Worm (Caenorhabditis elegans): ENCODE measurements around the gene Y14H12A.1.
A peak's percentile ranks its signal among the peaks of the same experiment; 100 is the strongest.

Gene Y14H12A.1

ce11 chrII:3951354-3951753 lies 41.6 kb upstream of the Y14H12A.1 start (continued):
- TF ChIP-seq nhr-77 (tag; optimal IDR thresholded peaks at IDR 0.05): peak; percentile 6
- no peak for TF ChIP-seq ama-1 (optimal IDR thresholded peaks at IDR 0.05)
- TF ChIP-seq C34B4.2 (tag; optimal IDR thresholded peaks at IDR 0.05): no peak
- TF ChIP-seq rnt-1 (tag; optimal IDR thresholded peaks at IDR 0.05): peak; percentile 10
- no peak for TF ChIP-seq irx-1 (tag; optimal IDR thresholded peaks at IDR 0.05)
- TF ChIP-seq C04F5.9 (tag; optimal IDR thresholded peaks at IDR 0.05): no peak
- no peak for TF ChIP-seq zag-1 (tag; optimal IDR thresholded peaks at IDR 0.05)
- no peak for TF ChIP-seq mdl-1 (tag; optimal IDR thresholded peaks at IDR 0.05)
- peak; percentile 18 for TF ChIP-seq jun-1 (tag; optimal IDR thresholded peaks at IDR 0.05)
- no peak for TF ChIP-seq unc-62 (GFP tag; optimal IDR thresholded peaks at IDR 0.05)
- TF ChIP-seq nhr-84 (tag; optimal IDR thresholded peaks at IDR 0.05): no peak
- peak; percentile 20 for TF ChIP-seq fos-1 (tag; optimal IDR thresholded peaks at IDR 0.05)
- no peak for TF ChIP-seq elt-2 (tag; optimal IDR thresholded peaks at IDR 0.05)
- TF ChIP-seq lir-3 (tag; optimal IDR thresholded peaks at IDR 0.05; ENCODE audit: poor library complexity): no peak
- no peak for TF ChIP-seq Y116A8C.19 (tag; optimal IDR thresholded peaks at IDR 0.05; ENCODE audit: borderline replicate concordance)
- TF ChIP-seq dpl-1 (GFP tag; optimal IDR thresholded peaks at IDR 0.05): peak in 1 of 3 experiments; percentile 19
- TF ChIP-seq elt-3 (tag; optimal IDR thresholded peaks at IDR 0.05): peak in 2 of 6 experiments; percentile 29 to 42
- TF ChIP-seq nhr-28 (tag; optimal IDR thresholded peaks at IDR 0.05): no peak
- TF ChIP-seq lin-14 (GFP tag; optimal IDR thresholded peaks at IDR 0.05): peak; percentile 85
- TF ChIP-seq nhr-12 (tag; optimal IDR thresholded peaks at IDR 0.05): no peak
- TF ChIP-seq efl-1 (optimal IDR thresholded peaks at IDR 0.05): peak in 1 of 2 experiments; percentile 28
- peak in 1 of 2 experiments; percentile 65 for TF ChIP-seq efl-1 (GFP tag; optimal IDR thresholded peaks at IDR 0.05 in 1 of 2)
- peak in 1 of 2 experiments; percentile 42 for TF ChIP-seq lin-35 (GFP tag; optimal IDR thresholded peaks at IDR 0.05)
- no peak for TF ChIP-seq mef-2 (tag; optimal IDR thresholded peaks at IDR 0.05)
- TF ChIP-seq swsn-7 (tag; optimal IDR thresholded peaks at IDR 0.05): peak; percentile 1
- peak; percentile 39 for TF ChIP-seq nhr-71 (tag; optimal IDR thresholded peaks at IDR 0.05)
- peak in 1 of 2 experiments; percentile 47 for TF ChIP-seq lsy-2 (tag; optimal IDR thresholded peaks at IDR 0.05)

DNA sequence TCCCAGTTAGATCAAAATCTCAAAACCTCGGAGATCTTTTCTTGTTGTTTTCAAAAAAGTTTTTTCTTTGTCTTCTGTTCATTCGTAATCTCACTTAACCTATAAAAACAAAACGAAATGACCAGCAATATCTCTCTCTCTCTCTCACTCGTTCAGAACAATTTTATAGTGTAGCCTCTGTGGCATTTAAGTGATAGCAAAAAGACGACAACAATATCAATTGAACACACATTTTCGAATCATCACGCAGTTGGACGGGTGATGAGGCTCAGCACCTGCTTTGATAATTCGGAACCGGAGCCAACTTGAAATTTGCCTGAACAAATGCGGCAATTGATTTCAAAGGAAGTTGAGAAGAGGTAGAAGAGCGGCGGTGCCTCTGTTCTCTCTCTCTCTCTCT lies 40.6 kb upstream of the Y14H12A.1 start:
- no peak for TF ChIP-seq Y116A8C.19 (tag; optimal IDR thresholded peaks at IDR 0.05; ENCODE audit: borderline replicate concordance)
- TF ChIP-seq elt-3 (tag; optimal IDR thresholded peaks at IDR 0.05): peak in 1 of 6 experiments; percentile 13

ce11 chrII:3952967-3953366 lies 40.0 kb upstream of the Y14H12A.1 start:
- TF ChIP-seq ama-1 (optimal IDR thresholded peaks at IDR 0.05) (no peak), aha-1 (tag; optimal IDR thresholded peaks at IDR 0.05) (no peak), nhr-85 (tag) (peak; percentile 66), xbp-1 (tag; optimal IDR thresholded peaks at IDR 0.05) (no peak), nhr-71 (tag; optimal IDR thresholded peaks at IDR 0.05) (peak; percentile 10), lsy-2 (tag; optimal IDR thresholded peaks at IDR 0.05) (peak in 1 of 2 experiments; percentile 6), nhr-11 (tag; optimal IDR thresholded peaks at IDR 0.05) (no peak), elt-2 (tag; optimal IDR thresholded peaks at IDR 0.05) (peak; percentile 19), pag-3 (tag; optimal IDR thresholded peaks at IDR 0.05; ENCODE audit: borderline replicate concordance, insufficient read depth) (no peak)

ce11 chrII:3954018-3954417 lies 39.0 kb upstream of the Y14H12A.1 start:
- no peak for TF ChIP-seq F16B12.6 (tag; optimal IDR thresholded peaks at IDR 0.05)
- TF ChIP-seq lir-3 (tag; optimal IDR thresholded peaks at IDR 0.05; ENCODE audit: poor library complexity): no peak
- peak; percentile 84 for TF ChIP-seq elt-2 (tag; optimal IDR thresholded peaks at IDR 0.05)
- no peak for TF ChIP-seq efl-3 (GFP tag; optimal IDR thresholded peaks at IDR 0.05)
- TF ChIP-seq lin-35 (GFP tag; optimal IDR thresholded peaks at IDR 0.05): no peak
- TF ChIP-seq alr-1 (tag; optimal IDR thresholded peaks at IDR 0.05; ENCODE audit: borderline replicate concordance): no peak
- TF ChIP-seq mep-1 (tag; optimal IDR thresholded peaks at IDR 0.05): no peak
- TF ChIP-seq dpl-1 (GFP tag; optimal IDR thresholded peaks at IDR 0.05): no peak
- TF ChIP-seq C04F5.9 (tag; optimal IDR thresholded peaks at IDR 0.05): no peak
- peak in 1 of 6 experiments; percentile 7 for TF ChIP-seq elt-3 (tag; optimal IDR thresholded peaks at IDR 0.05)
- no peak for TF ChIP-seq efl-1 (optimal IDR thresholded peaks at IDR 0.05)
- peak in 1 of 2 experiments; percentile 66 for TF ChIP-seq efl-1 (GFP tag; optimal IDR thresholded peaks at IDR 0.05 in 1 of 2)
- TF ChIP-seq C34B4.2 (tag; optimal IDR thresholded peaks at IDR 0.05): no peak
- TF ChIP-seq nhr-76 (tag; optimal IDR thresholded peaks at IDR 0.05): no peak
- TF ChIP-seq mab-9 (GFP tag; IDR thresholded peaks at IDR 0.05): no peak
- no peak for TF ChIP-seq nhr-71 (tag; optimal IDR thresholded peaks at IDR 0.05)
- TF ChIP-seq nhr-11 (tag; optimal IDR thresholded peaks at IDR 0.05): no peak
- no peak for TF ChIP-seq nhr-237 (tag; optimal IDR thresholded peaks at IDR 0.05)
- no peak for TF ChIP-seq tbx-2 (tag; optimal IDR thresholded peaks at IDR 0.05)
- no peak for TF ChIP-seq grh-1 (GFP tag; IDR thresholded peaks at IDR 0.05)
- TF ChIP-seq sup-37 (GFP tag; optimal IDR thresholded peaks at IDR 0.05): no peak
- TF ChIP-seq lin-14 (GFP tag; optimal IDR thresholded peaks at IDR 0.05): peak; percentile 19
